Fruit fly (Drosophila melanogaster) whole organism, embryonic: ENCODE results near the gene CG15011.

Source experiments
- CG10267 ChIP-seq: fragments of 200-800 bp; sonication (Bioruptor generic); optimal IDR thresholded peaks from 2 replicates; lab custom pipeline; 2018; ENCODE audit warnings: missing biosample characterization, mild to moderate bottlenecking, missing genetic modification characterization, moderate library complexity
- CG11456 ChIP-seq: fragments of 200-800 bp; sonication (Bioruptor generic); IDR thresholded peaks from 3 replicates; pipeline ENCODE4 v1.3.6; 2022; ENCODE audit warnings: missing biosample characterization, missing genetic modification characterization
- CG13624 ChIP-seq: fragments of 200-800 bp; sonication (Bioruptor generic); optimal IDR thresholded peaks from 2 replicates; lab custom pipeline; 2016; ENCODE audit warnings: missing biosample characterization, missing genetic modification characterization
- CG14441 ChIP-seq: fragments of 200-800 bp; sonication (Bioruptor generic); IDR thresholded peaks from 2 replicates; pipeline ENCODE4 v1.3.6; 2022; ENCODE audit warnings: missing biosample characterization, missing genetic modification characterization
- CG15696 ChIP-seq: fragments of 200-800 bp; sonication (Bioruptor generic); optimal IDR thresholded peaks from 2 replicates; lab custom pipeline; 2019; ENCODE audit warnings: missing biosample characterization, mild to moderate bottlenecking, missing genetic modification characterization, moderate library complexity
- CG16863 ChIP-seq: fragments of 200-800 bp; sonication (Bioruptor generic); optimal IDR thresholded peaks from 3 replicates; lab custom pipeline; 2016; ENCODE audit warnings: missing biosample characterization, missing genetic modification characterization
- CG17361 ChIP-seq: fragments of 200-800 bp; sonication (Bioruptor generic); IDR thresholded peaks from 3 replicates; pipeline ENCODE4 v1.3.6; 2022; ENCODE audit warnings: missing biosample characterization, missing genetic modification characterization
- CG17385 ChIP-seq: fragments of 200-800 bp; sonication (Bioruptor generic); optimal IDR thresholded peaks from 3 replicates; lab custom pipeline; 2018; ENCODE audit warnings: missing biosample characterization, mild to moderate bottlenecking, missing genetic modification characterization
- CG17612 ChIP-seq: fragments of 200-800 bp; sonication (Bioruptor generic); IDR thresholded peaks from 2 replicates; pipeline ENCODE4 v1.3.6; 2022; ENCODE audit warnings: missing biosample characterization, missing genetic modification characterization
- CG17802 ChIP-seq: fragments of 200-800 bp; sonication (Bioruptor generic); optimal IDR thresholded peaks from 2 replicates; lab custom pipeline; 2018; ENCODE audit warnings: missing biosample characterization, mild to moderate bottlenecking, missing genetic modification characterization, moderate library complexity
- CG3163 ChIP-seq: fragments of 200-800 bp; sonication (Bioruptor generic); optimal IDR thresholded peaks from 3 replicates; lab custom pipeline; 2016; ENCODE audit warnings: missing biosample characterization, missing genetic modification characterization
- CG32532 ChIP-seq: fragments of 200-800 bp; sonication (Bioruptor generic); IDR thresholded peaks from 2 replicates; pipeline ENCODE4 v1.3.6; 2022; ENCODE audit warnings: missing biosample characterization, missing genetic modification characterization
- CG33213 ChIP-seq: fragments of 200-800 bp; sonication (Bioruptor generic); optimal IDR thresholded peaks from 3 replicates; lab custom pipeline; 2016; ENCODE audit warnings: missing biosample characterization, missing genetic modification characterization
- CG3847 ChIP-seq: fragments of 200-800 bp; sonication (Bioruptor generic); IDR thresholded peaks from 2 replicates; pipeline ENCODE4 v1.3.6; 2022; ENCODE audit warnings: missing biosample characterization, missing genetic modification characterization
- CG4328 ChIP-seq: fragments of 200-800 bp; sonication (Bioruptor generic); optimal IDR thresholded peaks from 3 replicates; lab custom pipeline; 2017; ENCODE audit warnings: missing biosample characterization, missing genetic modification reagents, missing genetic modification characterization
- CG4360 ChIP-seq: fragments of 200-800 bp; sonication (Bioruptor generic); IDR thresholded peaks from 2 replicates; pipeline ENCODE4 v1.3.6; 2022; ENCODE audit warnings: missing biosample characterization, missing genetic modification characterization
- CG43689 ChIP-seq: fragments of 200-800 bp; sonication (Bioruptor generic); IDR thresholded peaks from 2 replicates; pipeline ENCODE4 v1.3.6; 2022; ENCODE audit warnings: missing biosample characterization, missing genetic modification characterization
- CG4617 ChIP-seq: fragments of 200-800 bp; sonication (Bioruptor generic); optimal IDR thresholded peaks from 3 replicates; lab custom pipeline; 2016; ENCODE audit warnings: missing biosample characterization, missing genetic modification characterization, borderline replicate concordance
- CG7786 ChIP-seq: fragments of 200-800 bp; sonication (Bioruptor generic); optimal IDR thresholded peaks from 2 replicates; lab custom pipeline; 2016; ENCODE audit warnings: missing biosample characterization, missing genetic modification characterization
- CG9817 ChIP-seq: fragments of 200-800 bp; sonication (Bioruptor generic); optimal IDR thresholded peaks from 2 replicates; lab custom pipeline; 2018; ENCODE audit warnings: missing biosample characterization, mild to moderate bottlenecking, missing genetic modification characterization, moderate library complexity
- Ets97D ChIP-seq: fragments of 200-800 bp; sonication (Bioruptor generic); optimal IDR thresholded peaks from 3 replicates; lab custom pipeline; 2016; ENCODE audit warnings: missing biosample characterization, missing genetic modification characterization
- Fer1 ChIP-seq: fragments of 200-800 bp; sonication (Bioruptor generic); optimal IDR thresholded peaks from 2 replicates; lab custom pipeline; 2017; ENCODE audit warnings: missing biosample characterization, mild to moderate bottlenecking, missing genetic modification characterization
- Fer2 ChIP-seq: fragments of 200-800 bp; sonication (Bioruptor generic); optimal IDR thresholded peaks from 2 replicates; lab custom pipeline; 2018; ENCODE audit warnings: missing biosample characterization, mild to moderate bottlenecking, missing genetic modification characterization, moderate library complexity
- GATAe ChIP-seq: fragments of 200-800 bp; sonication (Bioruptor generic); conservative IDR thresholded peaks from 2 replicates; pipeline ENCODE4 v1.3.6; 2022; ENCODE audit warnings: missing biosample characterization, missing genetic modification characterization
- Lhr ChIP-seq: fragments of 200-800 bp; sonication (Bioruptor generic); optimal IDR thresholded peaks from 3 replicates; lab custom pipeline; 2017; ENCODE audit warnings: mild to moderate bottlenecking, missing biosample characterization, missing genetic modification reagents, missing genetic modification characterization
- NfI ChIP-seq: fragments of 200-800 bp; sonication (Bioruptor generic); optimal IDR thresholded peaks from 3 replicates; lab custom pipeline; 2018; ENCODE audit warnings: missing biosample characterization, mild to moderate bottlenecking, missing genetic modification characterization, moderate library complexity
- Optix ChIP-seq: fragments of 200-800 bp; sonication (Bioruptor generic); IDR thresholded peaks from 3 replicates; pipeline ENCODE4 v1.3.6; 2022; ENCODE audit warnings: missing biosample characterization, missing genetic modification characterization
- Sry-δ ChIP-seq: fragments of 200-800 bp; sonication (Bioruptor generic); optimal IDR thresholded peaks from 2 replicates; lab custom pipeline; 2016; ENCODE audit warnings: missing biosample characterization, missing genetic modification characterization
- ab ChIP-seq: fragments of 200-800 bp; sonication (Bioruptor generic); optimal IDR thresholded peaks from 2 replicates; lab custom pipeline; 2016; ENCODE audit warnings: missing biosample characterization, missing genetic modification characterization
- az2 ChIP-seq: fragments of 200-800 bp; sonication (Bioruptor generic); optimal IDR thresholded peaks from 3 replicates; lab custom pipeline; 2016; ENCODE audit warnings: missing biosample characterization, missing genetic modification characterization
- bab2 ChIP-seq: fragments of 200-800 bp; sonication (Bioruptor generic); optimal IDR thresholded peaks from 2 replicates; lab custom pipeline; 2016; ENCODE audit warnings: missing biosample characterization, missing genetic modification characterization
- dpn ChIP-seq, 2 experiments: fragments of 200-800 bp; sonication (Bioruptor generic); optimal IDR thresholded peaks; 3 replicates each; lab custom pipeline; 2016; ENCODE audit warnings: missing biosample characterization in 2 of 2, missing genetic modification characterization in 2 of 2
- grau ChIP-seq: fragments of 200-800 bp; optimal IDR thresholded peaks from 3 replicates; lab custom pipeline; 2019; ENCODE audit warnings: missing biosample characterization, mild to moderate bottlenecking, missing genetic modification characterization, moderate library complexity
- gro ChIP-seq: fragments of 200-800 bp; sonication (Bioruptor generic); optimal IDR thresholded peaks from 2 replicates; lab custom pipeline; 2016; ENCODE audit warnings: missing biosample characterization, missing genetic modification characterization
- gt ChIP-seq: fragments of 200-800 bp; sonication (Bioruptor generic); IDR thresholded peaks from 2 replicates; pipeline ENCODE4 v1.3.6; 2022; ENCODE audit warnings: missing biosample characterization, missing genetic modification characterization
- ken ChIP-seq: fragments of 200-800 bp; sonication (Bioruptor generic); IDR thresholded peaks from 3 replicates; pipeline ENCODE4 v1.3.6; 2022; ENCODE audit warnings: missing biosample characterization, missing genetic modification characterization
- knrl ChIP-seq: fragments of 200-800 bp; sonication (Bioruptor generic); IDR thresholded peaks from 3 replicates; pipeline ENCODE4 v1.3.6; 2022; ENCODE audit warnings: missing biosample characterization, missing genetic modification characterization; ENCODE audit not compliant: partially characterized antibody
- lab ChIP-seq: fragments of 200-800 bp; sonication (Bioruptor generic); optimal IDR thresholded peaks from 3 replicates; lab custom pipeline; 2017; ENCODE audit warnings: missing biosample characterization, missing genetic modification characterization, mild to moderate bottlenecking, moderate library complexity, missing genetic modification reagents
- maf-S ChIP-seq: fragments of 200-800 bp; sonication (Bioruptor generic); optimal IDR thresholded peaks from 2 replicates; lab custom pipeline; 2016; ENCODE audit warnings: missing biosample characterization, missing genetic modification characterization
- mirr ChIP-seq: fragments of 200-800 bp; sonication (Bioruptor generic); optimal IDR thresholded peaks from 3 replicates; lab custom pipeline; 2018; ENCODE audit warnings: missing biosample characterization, mild to moderate bottlenecking, missing genetic modification characterization
- odd ChIP-seq: fragments of 200-800 bp; sonication (Bioruptor generic); optimal IDR thresholded peaks from 2 replicates; lab custom pipeline; 2017; ENCODE audit warnings: missing biosample characterization, mild to moderate bottlenecking, missing genetic modification characterization
- prd ChIP-seq, 3 experiments: fragments of >200 bp in 2 of 3; fragments of 200-800 bp in 1 of 3; sonication (Bioruptor generic) in 1 of 3; optimal IDR thresholded peaks in 2 of 3; IDR thresholded peaks in 1 of 3; 2 replicates in 2 of 3; 3 replicates in 1 of 3; pipeline versions ENCODE4 v1.3.6 to Lab custom; 2017 to 2022; ENCODE audit warnings: missing biosample characterization in 1 of 3, missing genetic modification characterization in 1 of 3
- pzg ChIP-seq: fragments of 200-800 bp; sonication (Bioruptor generic); optimal IDR thresholded peaks from 3 replicates; lab custom pipeline; 2018; ENCODE audit warnings: missing biosample characterization, mild to moderate bottlenecking, missing genetic modification characterization, moderate library complexity
- scrt ChIP-seq: fragments of 200-800 bp; sonication (Bioruptor generic); optimal IDR thresholded peaks from 2 replicates; lab custom pipeline; 2018; ENCODE audit warnings: missing biosample characterization, mild to moderate bottlenecking, missing genetic modification characterization, moderate library complexity
- tap ChIP-seq: fragments of 200-800 bp; optimal IDR thresholded peaks from 3 replicates; lab custom pipeline; 2019; ENCODE audit warnings: missing biosample characterization, mild to moderate bottlenecking, missing genetic modification characterization, moderate library complexity
- tin ChIP-seq: fragments of 200-800 bp; sonication (Bioruptor generic); optimal IDR thresholded peaks from 3 replicates; lab custom pipeline; 2016; ENCODE audit warnings: missing biosample characterization, missing genetic modification characterization
- twi ChIP-seq: fragments of 200-800 bp; optimal IDR thresholded peaks from 2 replicates; lab custom pipeline; 2019; ENCODE audit warnings: missing biosample characterization, mild to moderate bottlenecking, missing genetic modification characterization, moderate library complexity
- vvl ChIP-seq: fragments of 200-800 bp; sonication (Bioruptor generic); IDR thresholded peaks from 2 replicates; pipeline ENCODE4 v1.3.6; 2022; ENCODE audit warnings: missing biosample characterization, missing genetic modification characterization
- wor ChIP-seq: fragments of 200-800 bp; sonication (Bioruptor generic); IDR thresholded peaks from 2 replicates; pipeline ENCODE4 v1.3.6; 2022; ENCODE audit warnings: missing biosample characterization, missing genetic modification characterization
- zfh2 ChIP-seq: fragments of 200-800 bp; sonication (Bioruptor generic); optimal IDR thresholded peaks from 2 replicates; lab custom pipeline; 2016; ENCODE audit warnings: missing biosample characterization, missing genetic modification characterization

The CG15011 gene

dm6 chr3L:4254301-4254834 lies 4.6 kb downstream of the CG15011 start, which contains the start of the genes ago and CG1265 (continued):
- TF ChIP-seq CG43689 (GFP tag; lab: Robert Waterston, UW) (no peak), grau (tag; lab: Kevin White, UChicago) (peak; percentile 56), vvl (GFP tag; lab: Robert Waterston, UW) (peak; percentile 34; the same call in 1 of the 2 replicates), scrt (GFP tag; lab: Kevin White, UChicago) (no peak), wor (no peak), dpn (GFP tag; optimal IDR thresholded peaks at IDR 0.05; lab: Kevin White, UChicago) (peak in 1 of 2 experiments; percentile 23), gro (GFP tag; lab: Kevin White, UChicago) (no peak), Fer1 (GFP tag; lab: Kevin White, UChicago) (peak; percentile 28), lab (no peak), CG13624 (no peak), CG33213 (GFP tag; lab: Kevin White, UChicago) (no peak), CG3163 (GFP tag; lab: Kevin White, UChicago) (no peak), CG17361 (GFP tag; lab: Robert Waterston, UW) (peak; percentile 83), knrl (GFP tag; lab: Robert Waterston, UW) (0 out of 3 replicates have a peak, but pooled peaks have one; percentile 30), CG10267 (tag; lab: Kevin White, UChicago) (peak; percentile 38), CG3847 (GFP tag; lab: Robert Waterston, UW) (peak; percentile 12; the same call in 1 of the 2 replicates), CG16863 (GFP tag; lab: Kevin White, UChicago) (no peak), CG32532 (GFP tag; lab: Robert Waterston, UW) (peak; percentile 8), zfh2 (GFP tag; lab: Kevin White, UChicago) (peak; percentile 8), prd (optimal IDR thresholded peaks at IDR 0.05; lab: Kevin White, UChicago) (no peak), prd (GFP tag; IDR thresholded peaks at IDR 0.05; lab: Robert Waterston, UW) (peak; percentile 42; the same call in 1 of the 3 replicates), CG11456 (GFP tag; lab: Robert Waterston, UW) (peak; percentile 78), CG4328 (peak; percentile 75), ab (GFP tag; lab: Kevin White, UChicago) (peak; percentile 14), maf-S (no peak), twi (tag; lab: Kevin White, UChicago) (peak; percentile 11), CG4360 (no peak), GATAe (GFP tag; lab: Robert Waterston, UW) (no peak), gt (GFP tag; lab: Robert Waterston, UW) (no peak), NfI (GFP tag; lab: Kevin White, UChicago) (peak; percentile 49), ken (peak; percentile 41; the same call in 1 of the 3 replicates), tin (GFP tag; lab: Kevin White, UChicago) (peak; percentile 37), tap (tag; lab: Kevin White, UChicago) (no peak), pzg (GFP tag; lab: Kevin White, UChicago) (peak; percentile 14), Fer2 (peak; percentile 19), Lhr (no peak), Ets97D (GFP tag; lab: Kevin White, UChicago) (peak; percentile 71), az2 (GFP tag; lab: Kevin White, UChicago) (peak; percentile 3), mirr (GFP tag; lab: Kevin White, UChicago) (peak; percentile 33), CG15696 (tag; lab: Kevin White, UChicago) (peak; percentile 49), CG9817 (tag; lab: Kevin White, UChicago) (peak; percentile 61), CG14441 (GFP tag; lab: Robert Waterston, UW) (peak; percentile 39; the same call in 1 of the 2 replicates), CG17385 (peak; percentile 35), bab2 (GFP tag; lab: Kevin White, UChicago) (peak; percentile 27), CG17612 (GFP tag; lab: Robert Waterston, UW) (no peak), CG17802 (tag; lab: Kevin White, UChicago) (no peak), CG4617 (GFP tag; lab: Kevin White, UChicago) (no peak), Optix (GFP tag; lab: Robert Waterston, UW) (no peak), Sry-δ (GFP tag; lab: Kevin White, UChicago) (peak; percentile 68), odd (GFP tag; lab: Kevin White, UChicago) (peak; percentile 45), CG7786 (GFP tag; lab: Kevin White, UChicago) (peak; percentile 24)
